Worm (Caenorhabditis elegans) whole organism, late embryonic: ENCODE data around the gene irld-24.

Experiments
- C08G9.2 ChIP-seq: sonication (generic microtip); optimal IDR thresholded peaks from 2 replicates; lab custom pipeline; 2016; ENCODE audit warnings: mild to moderate bottlenecking, missing genetic modification characterization, moderate library complexity, missing compliant biosample characterization
- C38D4.7 ChIP-seq: fragments of 200-800 bp; sonication (Bioruptor generic); optimal IDR thresholded peaks from 2 replicates; lab custom pipeline; 2018; ENCODE audit warnings: mild to moderate bottlenecking, missing genetic modification characterization, moderate library complexity, missing compliant biosample characterization
- F13H6.1 ChIP-seq: sonication (generic microtip); optimal IDR thresholded peaks from 2 replicates; lab custom pipeline; 2016; ENCODE audit warnings: missing genetic modification characterization, missing compliant biosample characterization
- K02D7.2 ChIP-seq: sonication (generic microtip); optimal IDR thresholded peaks from 2 replicates; lab custom pipeline; 2017; ENCODE audit warnings: mild to moderate bottlenecking, missing genetic modification characterization, missing compliant biosample characterization
- T23F11.4 ChIP-seq: fragments of 200-800 bp; sonication (Bioruptor generic); optimal IDR thresholded peaks from 2 replicates; lab custom pipeline; 2018; ENCODE audit warnings: mild to moderate bottlenecking, missing genetic modification characterization, missing compliant biosample characterization
- ceh-14 ChIP-seq: sonication (generic microtip); optimal IDR thresholded peaks from 2 replicates; lab custom pipeline; 2016; ENCODE audit warnings: missing genotype, missing genetic modification characterization, missing compliant biosample characterization
- ceh-18 ChIP-seq: sonication (generic microtip); optimal IDR thresholded peaks from 2 replicates; lab custom pipeline; 2016; ENCODE audit warnings: missing genetic modification characterization, missing compliant biosample characterization
- ceh-19 ChIP-seq: fragments of 200-800 bp; sonication (Bioruptor generic); optimal IDR thresholded peaks from 2 replicates; lab custom pipeline; 2018; ENCODE audit warnings: mild to moderate bottlenecking, missing genetic modification characterization, missing compliant biosample characterization
- ceh-2 ChIP-seq: sonication (generic microtip); optimal IDR thresholded peaks from 2 replicates; lab custom pipeline; 2016; ENCODE audit warnings: missing genotype, missing genetic modification characterization, missing compliant biosample characterization
- ceh-22 ChIP-seq: sonication (generic microtip); optimal IDR thresholded peaks from 2 replicates; lab custom pipeline; 2017; ENCODE audit warnings: missing biosample characterization, missing genetic modification characterization
- ceh-24 ChIP-seq: sonication (generic microtip); optimal IDR thresholded peaks from 2 replicates; lab custom pipeline; 2016; ENCODE audit warnings: mild to moderate bottlenecking, missing genetic modification characterization, missing compliant biosample characterization
- ceh-30 ChIP-seq: fragments of 150-350 bp; optimal IDR thresholded peaks from 2 replicates; lab custom pipeline; 2014; ENCODE audit warnings: missing biosample characterization, missing genetic modification characterization
- ceh-45 ChIP-seq: fragments of 200-800 bp; sonication (Bioruptor generic); IDR thresholded peaks from 2 replicates; pipeline ENCODE4 v1.3.6; 2022; ENCODE audit warnings: missing genetic modification reagents, missing genetic modification characterization, missing compliant biosample characterization
- ceh-48 ChIP-seq: sonication (generic microtip); optimal IDR thresholded peaks from 2 replicates; lab custom pipeline; 2016; ENCODE audit warnings: missing genetic modification characterization, inconsistent platforms, missing compliant biosample characterization
- ceh-9 ChIP-seq: sonication (generic microtip); optimal IDR thresholded peaks from 2 replicates; lab custom pipeline; 2016; ENCODE audit warnings: mild to moderate bottlenecking, missing genetic modification characterization, inconsistent platforms, missing compliant biosample characterization
- che-1 ChIP-seq: sonication (generic microtip); optimal IDR thresholded peaks from 2 replicates; lab custom pipeline; 2016; ENCODE audit warnings: mild to moderate bottlenecking, missing genetic modification characterization, missing compliant biosample characterization
- dmd-4 ChIP-seq: sonication (generic microtip); optimal IDR thresholded peaks from 2 replicates; lab custom pipeline; 2016; ENCODE audit warnings: borderline replicate concordance, missing genetic modification characterization, missing compliant biosample characterization
- ets-4 ChIP-seq: sonication (generic microtip); optimal IDR thresholded peaks from 2 replicates; lab custom pipeline; 2016; ENCODE audit warnings: missing genetic modification characterization, missing compliant biosample characterization
- eyg-1 ChIP-seq: sonication (generic microtip); optimal IDR thresholded peaks from 2 replicates; lab custom pipeline; 2016; ENCODE audit warnings: missing genotype, missing genetic modification characterization, missing compliant biosample characterization
- fax-1 ChIP-seq: sonication (generic microtip); optimal IDR thresholded peaks from 2 replicates; lab custom pipeline; 2016; ENCODE audit warnings: missing genotype, missing genetic modification characterization, missing compliant biosample characterization
- fkh-10 ChIP-seq: fragments of 150-350 bp; optimal IDR thresholded peaks from 2 replicates; lab custom pipeline; 2014; ENCODE audit warnings: missing biosample characterization, missing genetic modification reagents, missing genetic modification characterization
- fkh-6 ChIP-seq: sonication (generic microtip); optimal IDR thresholded peaks from 2 replicates; lab custom pipeline; 2016; ENCODE audit warnings: missing genetic modification characterization, missing compliant biosample characterization
- gmeb-2 ChIP-seq: sonication (generic microtip); optimal IDR thresholded peaks from 2 replicates; lab custom pipeline; 2016; ENCODE audit warnings: missing genetic modification characterization, inconsistent platforms, missing compliant biosample characterization
- hlh-13 ChIP-seq: fragments of 200-800 bp; sonication (Bioruptor generic); optimal IDR thresholded peaks from 2 replicates; lab custom pipeline; 2018; ENCODE audit warnings: mild to moderate bottlenecking, missing genetic modification characterization, missing compliant biosample characterization
- hlh-30 ChIP-seq: sonication (generic microtip); optimal IDR thresholded peaks from 2 replicates; lab custom pipeline; 2017; ENCODE audit warnings: antibody characterized with exemption, missing genetic modification characterization, missing compliant biosample characterization; ENCODE audit not compliant: insufficient read depth
- hlh-6 ChIP-seq: sonication (generic microtip); optimal IDR thresholded peaks from 2 replicates; lab custom pipeline; 2016; ENCODE audit warnings: missing genotype, missing genetic modification characterization, missing compliant biosample characterization
- lin-11 ChIP-seq: fragments of 200-800 bp; sonication (Bioruptor generic); optimal IDR thresholded peaks from 2 replicates; lab custom pipeline; 2018; ENCODE audit warnings: mild to moderate bottlenecking, missing genetic modification characterization, missing compliant biosample characterization
- mec-3 ChIP-seq: sonication (generic microtip); optimal IDR thresholded peaks from 2 replicates; lab custom pipeline; 2016; ENCODE audit warnings: borderline replicate concordance, missing genetic modification characterization, missing compliant biosample characterization
- nfya-1 ChIP-seq: sonication (generic microtip); optimal IDR thresholded peaks from 2 replicates; lab custom pipeline; 2017; ENCODE audit warnings: missing genetic modification characterization, mild to moderate bottlenecking, missing compliant biosample characterization, antibody characterized with exemption, moderate library complexity
- nhr-11 ChIP-seq: fragments of 150-350 bp; optimal IDR thresholded peaks from 2 replicates; lab custom pipeline; 2014; ENCODE audit warnings: missing biosample characterization, missing genetic modification characterization
- nhr-232 ChIP-seq: sonication (generic microtip); optimal IDR thresholded peaks from 2 replicates; lab custom pipeline; 2016; ENCODE audit warnings: missing genetic modification characterization, missing compliant biosample characterization
- odd-2 ChIP-seq: sonication (generic microtip); optimal IDR thresholded peaks from 2 replicates; lab custom pipeline; 2017; ENCODE audit warnings: antibody characterized with exemption, mild to moderate bottlenecking, missing genetic modification characterization, missing compliant biosample characterization
- pat-9 ChIP-seq: fragments of 200-800 bp; sonication (Bioruptor generic); optimal IDR thresholded peaks from 2 replicates; lab custom pipeline; 2018; ENCODE audit warnings: mild to moderate bottlenecking, missing genetic modification characterization, moderate library complexity, missing compliant biosample characterization
- pax-1 ChIP-seq: fragments of 150-350 bp; optimal IDR thresholded peaks from 2 replicates; lab custom pipeline; 2014; ENCODE audit warnings: missing biosample characterization, missing genetic modification characterization
- pha-4 ChIP-seq: fragments of 150-350 bp; optimal IDR thresholded peaks from 2 replicates; lab custom pipeline; 2018; ENCODE audit warnings: missing biosample characterization, missing genetic modification reagents, missing genetic modification characterization
- pros-1 ChIP-seq: fragments of 150-350 bp; optimal IDR thresholded peaks from 2 replicates; lab custom pipeline; 2014; ENCODE audit warnings: missing biosample characterization, missing genetic modification reagents, missing genetic modification characterization
- ref-2 ChIP-seq: sonication (generic microtip); optimal IDR thresholded peaks from 2 replicates; lab custom pipeline; 2016; ENCODE audit warnings: missing genetic modification characterization, missing compliant biosample characterization
- sdc-2 ChIP-seq: sonication (generic microtip); optimal IDR thresholded peaks from 2 replicates; lab custom pipeline; 2016; ENCODE audit warnings: missing genotype, missing genetic modification characterization, missing compliant biosample characterization
- sox-2 ChIP-seq: fragments of 200-800 bp; sonication (Bioruptor generic); IDR thresholded peaks from 2 replicates; pipeline ENCODE4 v1.3.6; 2022; ENCODE audit warnings: missing genetic modification reagents, missing genetic modification characterization, missing compliant biosample characterization
- sox-4 ChIP-seq: sonication (generic microtip); optimal IDR thresholded peaks from 2 replicates; lab custom pipeline; 2017; ENCODE audit warnings: mild to moderate bottlenecking, missing genetic modification characterization, inconsistent platforms, missing compliant biosample characterization
- syd-9 ChIP-seq: sonication (generic microtip); optimal IDR thresholded peaks from 2 replicates; lab custom pipeline; 2016; ENCODE audit warnings: mild to moderate bottlenecking, missing genetic modification characterization, moderate library complexity, missing compliant biosample characterization
- tbx-2 ChIP-seq: sonication (generic microtip); optimal IDR thresholded peaks from 2 replicates; lab custom pipeline; 2016; ENCODE audit warnings: missing genetic modification characterization, missing compliant biosample characterization
- tbx-7 ChIP-seq: sonication (generic microtip); optimal IDR thresholded peaks from 2 replicates; lab custom pipeline; 2016; ENCODE audit warnings: missing genotype, missing genetic modification characterization, missing compliant biosample characterization
- ttx-3 ChIP-seq: sonication (generic microtip); optimal IDR thresholded peaks from 2 replicates; lab custom pipeline; 2016; ENCODE audit warnings: missing genetic modification reagents, missing genetic modification characterization, missing compliant biosample characterization
- unc-3 ChIP-seq, 2 experiments: fragments of 200-800 bp in 1 of 2; sonication (Bioruptor generic) in 1 of 2; sonication (generic microtip) in 1 of 2; conservative IDR thresholded peaks in 1 of 2; optimal IDR thresholded peaks in 1 of 2; 2 replicates each; pipeline versions ENCODE4 v1.3.6 to Lab custom; 2016 to 2022; ENCODE audit warnings: missing compliant biosample characterization in 2 of 2, missing genetic modification characterization in 2 of 2, missing genetic modification reagents in 1 of 2
- unc-42 ChIP-seq: sonication (generic microtip); optimal IDR thresholded peaks from 2 replicates; lab custom pipeline; 2016; ENCODE audit warnings: missing genotype, missing genetic modification characterization, missing compliant biosample characterization
- unc-55 ChIP-seq: sonication (generic microtip); optimal IDR thresholded peaks from 2 replicates; lab custom pipeline; 2017; ENCODE audit warnings: missing biosample characterization, missing genetic modification reagents, missing genetic modification characterization
- zip-5 ChIP-seq: sonication (generic microtip); optimal IDR thresholded peaks from 2 replicates; lab custom pipeline; 2016; ENCODE audit warnings: missing genetic modification characterization, missing compliant biosample characterization

Gene irld-24

DNA sequence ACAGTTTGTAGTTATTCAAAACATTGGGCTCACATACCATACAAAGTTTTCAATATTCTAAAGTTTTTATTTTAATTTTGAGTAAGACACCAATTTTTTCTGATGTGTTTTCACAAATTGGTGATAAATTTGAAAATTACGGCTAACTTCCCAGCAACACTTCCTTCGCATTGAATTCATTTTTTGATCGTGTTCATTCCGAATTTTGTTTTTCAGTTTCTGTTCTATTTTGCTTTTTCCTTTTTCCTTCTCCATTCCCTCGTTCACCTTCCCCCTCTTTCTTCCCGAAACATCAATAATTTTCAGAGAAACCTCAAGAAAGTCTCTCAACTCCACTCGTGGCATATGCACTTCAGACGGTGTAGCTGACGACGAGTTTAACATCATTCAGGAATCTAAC is 37.6 kb upstream of the irld-24 start, which contains the start of gene alg-1:
Gene alg-1, plus strand, starts transcription at position 301 of the 400 bp plus-strand sequence.
- TF ChIP-seq sdc-2 (tag; lab: Kevin White, UChicago) (no peak), ceh-45 (GFP tag; lab: Robert Waterston, UW) (no peak), tbx-2 (tag; lab: Kevin White, UChicago) (no peak), fkh-6 (tag; lab: Kevin White, UChicago) (no peak), ceh-30 (tag; lab: Kevin White, UChicago) (no peak), ceh-24 (no peak), nhr-11 (tag; lab: Kevin White, UChicago) (no peak), ceh-48 (tag; lab: Kevin White, UChicago) (no peak), hlh-6 (tag; lab: Kevin White, UChicago) (no peak), che-1 (tag; lab: Kevin White, UChicago) (no peak), ceh-2 (tag; lab: Kevin White, UChicago) (no peak), pat-9 (tag; lab: Kevin White, UChicago) (no peak), ceh-19 (GFP tag; lab: Kevin White, UChicago) (no peak)

DNA sequence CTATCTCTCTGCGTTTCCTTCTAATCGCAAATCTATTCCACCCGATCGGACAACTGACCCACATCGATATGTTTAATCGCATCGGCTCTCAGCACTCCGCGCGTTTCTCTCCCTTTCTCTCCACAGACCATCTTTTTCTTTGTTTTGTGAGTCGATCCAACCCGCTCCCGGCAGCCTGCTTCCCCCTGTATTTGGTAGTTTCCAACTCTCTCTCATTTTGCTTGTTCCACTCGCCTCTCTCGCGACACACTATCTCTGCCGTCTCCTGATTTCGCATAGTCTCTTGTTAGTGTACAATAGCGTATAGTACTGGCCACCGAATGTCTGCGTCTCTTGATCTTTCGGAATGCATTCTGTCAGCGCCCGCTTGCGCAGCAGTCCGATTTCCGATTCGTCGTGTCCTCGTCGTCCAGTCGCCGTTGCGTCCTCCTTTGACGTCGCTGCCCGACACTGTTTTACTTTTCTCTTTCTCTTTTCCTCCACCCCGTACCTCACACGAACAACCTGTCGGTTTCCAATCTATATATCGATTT is 35.7 kb upstream of the irld-24 start:
- TF ChIP-seq mec-3 (tag; lab: Kevin White, UChicago) (no peak), fkh-10 (GFP tag; lab: Kevin White, UChicago) (no peak), pros-1 (tag; lab: Kevin White, UChicago) (no peak), ceh-24 (no peak), pat-9 (tag; lab: Kevin White, UChicago) (no peak), dmd-4 (tag; lab: Kevin White, UChicago) (no peak), sox-2 (GFP tag; lab: Robert Waterston, UW) (peak; percentile 28), ceh-18 (tag; lab: Kevin White, UChicago) (peak; percentile 28), nfya-1 (tag; lab: Kevin White, UChicago) (peak; percentile 53), zip-5 (no peak), hlh-30 (tag; lab: Kevin White, UChicago) (peak; percentile 44), tbx-7 (tag; lab: Kevin White, UChicago) (no peak), che-1 (tag; lab: Kevin White, UChicago) (no peak), eyg-1 (peak; percentile 14), ceh-48 (tag; lab: Kevin White, UChicago) (no peak), T23F11.4 (GFP tag; lab: Kevin White, UChicago) (peak; percentile 4), unc-55 (peak; percentile 44), odd-2 (tag; lab: Kevin White, UChicago) (no peak), ceh-14 (tag; lab: Kevin White, UChicago) (no peak), K02D7.2 (tag; lab: Kevin White, UChicago) (no peak), ref-2 (peak; percentile 70), pax-1 (tag; lab: Kevin White, UChicago) (no peak), ceh-2 (tag; lab: Kevin White, UChicago) (peak; percentile 40), lin-11 (no peak), hlh-13 (GFP tag; lab: Kevin White, UChicago) (no peak), gmeb-2 (tag; lab: Kevin White, UChicago) (no peak), ttx-3 (tag; lab: Kevin White, UChicago) (no peak), unc-42 (tag; lab: Kevin White, UChicago) (no peak), ceh-19 (GFP tag; lab: Kevin White, UChicago) (no peak), C38D4.7 (no peak), C08G9.2 (tag; lab: Kevin White, UChicago) (peak; percentile 14), syd-9 (tag; lab: Kevin White, UChicago) (peak; percentile 26), sdc-2 (tag; lab: Kevin White, UChicago) (peak; percentile 39), ceh-45 (GFP tag; lab: Robert Waterston, UW) (no peak), nhr-232 (tag; lab: Kevin White, UChicago) (no peak), unc-3 (GFP tag; conservative IDR thresholded peaks at IDR 0.05; lab: Robert Waterston, UW) (no peak), unc-3 (tag; optimal IDR thresholded peaks at IDR 0.05; lab: Kevin White, UChicago) (no peak), fax-1 (no peak), F13H6.1 (tag; lab: Kevin White, UChicago) (peak; percentile 68), ceh-9 (tag; lab: Kevin White, UChicago) (no peak), tbx-2 (tag; lab: Kevin White, UChicago) (peak; percentile 60), ceh-22 (tag; lab: Kevin White, UChicago) (peak; percentile 45), sox-4 (tag; lab: Kevin White, UChicago) (no peak), ets-4 (tag; lab: Kevin White, UChicago) (no peak), pha-4 (tag; lab: Kevin White, UChicago) (no peak), ceh-30 (tag; lab: Kevin White, UChicago) (no peak)
